Worm (Caenorhabditis elegans) whole organism, L1 larva: Measurements from ENCODE around the gene C01G6.3.

Source experiments
- C34B4.2 ChIP-seq: sonication (generic microtip); optimal IDR thresholded peaks from 2 replicates; lab custom pipeline; 2017; ENCODE audit warnings: mild to moderate bottlenecking, missing genetic modification characterization, missing compliant biosample characterization
- Y116A8C.19 ChIP-seq: sonication (generic microtip); optimal IDR thresholded peaks from 2 replicates; lab custom pipeline; 2016; ENCODE audit warnings: missing compliant biosample characterization, missing genetic modification characterization, borderline replicate concordance
- alr-1 ChIP-seq: fragments of 200-800 bp; sonication (Bioruptor generic); optimal IDR thresholded peaks from 2 replicates; lab custom pipeline; 2018; ENCODE audit warnings: borderline replicate concordance, mild to moderate bottlenecking, missing genetic modification characterization, missing compliant biosample characterization
- aly-2 ChIP-seq: fragments of 150-350 bp; optimal IDR thresholded peaks from 2 replicates; lab custom pipeline; 2014; ENCODE audit warnings: missing biosample characterization, missing genetic modification characterization
- blmp-1 ChIP-seq: fragments of 150-350 bp; optimal IDR thresholded peaks from 2 replicates; lab custom pipeline; 2014; ENCODE audit warnings: missing biosample characterization, missing genetic modification characterization
- ceh-8 ChIP-seq: fragments of 200-800 bp; sonication (Bioruptor generic); optimal IDR thresholded peaks from 2 replicates; lab custom pipeline; 2018; ENCODE audit warnings: mild to moderate bottlenecking, missing genetic modification characterization, moderate library complexity, missing compliant biosample characterization
- ceh-82 ChIP-seq, 3 experiments: fragments of 150-350 bp in 1 of 3; sonication (generic microtip) in 2 of 3; optimal IDR thresholded peaks; 2 replicates each; lab custom pipeline; 2014 to 2017; ENCODE audit warnings: missing biosample characterization in 3 of 3, missing genetic modification characterization in 3 of 3
- ceh-90 ChIP-seq: sonication (generic microtip); optimal IDR thresholded peaks from 2 replicates; lab custom pipeline; 2016; ENCODE audit warnings: missing genetic modification characterization, missing compliant biosample characterization
- dpl-1 ChIP-seq, 3 experiments: fragments of 150-350 bp in 2 of 3; sonication (generic microtip) in 1 of 3; optimal IDR thresholded peaks; 2 replicates each; lab custom pipeline; 2014 to 2017; ENCODE audit warnings: missing biosample characterization in 3 of 3, missing genetic modification characterization in 3 of 3, missing genetic modification reagents in 3 of 3
- dsc-1 ChIP-seq: sonication (generic microtip); optimal IDR thresholded peaks from 2 replicates; lab custom pipeline; 2016; ENCODE audit warnings: mild to moderate bottlenecking, missing genetic modification characterization, missing compliant biosample characterization
- efl-1 ChIP-seq, 4 experiments: fragments of 150-350 bp; optimal IDR thresholded peaks in 3 of 4; peaks in 1 of 4; 1 replicate in 1 of 4; 2 replicates in 3 of 4; lab custom pipeline; 2014; ENCODE audit warnings: missing biosample characterization in 2 of 4, missing genetic modification characterization in 2 of 4, missing genetic modification reagents in 2 of 4
- efl-3 ChIP-seq: fragments of 200-800 bp; sonication (Bioruptor generic); optimal IDR thresholded peaks from 2 replicates; lab custom pipeline; 2018; ENCODE audit warnings: mild to moderate bottlenecking, missing genetic modification characterization, missing compliant biosample characterization
- elt-2 ChIP-seq: sonication (generic microtip); optimal IDR thresholded peaks from 2 replicates; lab custom pipeline; 2016; ENCODE audit warnings: missing genetic modification characterization, mild to moderate bottlenecking, inconsistent platforms, missing compliant biosample characterization, missing genetic modification reagents
- ets-5 ChIP-seq: fragments of 200-800 bp; sonication (Bioruptor generic); IDR thresholded peaks from 2 replicates; pipeline ENCODE4 v1.3.6; 2022; ENCODE audit warnings: missing genetic modification characterization, missing compliant biosample characterization
- fkh-10 ChIP-seq: sonication (generic microtip); optimal IDR thresholded peaks from 2 replicates; lab custom pipeline; 2017; ENCODE audit warnings: missing biosample characterization, missing genetic modification reagents, missing genetic modification characterization
- fkh-4 ChIP-seq: sonication (generic microtip); optimal IDR thresholded peaks from 2 replicates; lab custom pipeline; 2016; ENCODE audit warnings: missing compliant biosample characterization, missing genetic modification characterization, borderline replicate concordance
- grh-1 ChIP-seq: fragments of 200-800 bp; sonication (Bioruptor generic); IDR thresholded peaks from 2 replicates; pipeline ENCODE4 v1.3.6; 2022; ENCODE audit warnings: missing genetic modification reagents, missing genetic modification characterization, missing compliant biosample characterization
- hlh-4 ChIP-seq: sonication (generic microtip); optimal IDR thresholded peaks from 2 replicates; lab custom pipeline; 2016; ENCODE audit warnings: mild to moderate bottlenecking, missing genetic modification characterization, missing compliant biosample characterization
- hpl-2 ChIP-seq: fragments of 150-350 bp; optimal IDR thresholded peaks from 2 replicates; lab custom pipeline; 2014; ENCODE audit warnings: missing biosample characterization, missing genetic modification reagents, missing genetic modification characterization
- jun-1 ChIP-seq: fragments of 150-350 bp; optimal IDR thresholded peaks from 2 replicates; lab custom pipeline; 2014; ENCODE audit warnings: missing biosample characterization, missing genetic modification reagents, missing genetic modification characterization
- lin-14 ChIP-seq: fragments of 200-800 bp; sonication (Bioruptor generic); optimal IDR thresholded peaks from 2 replicates; lab custom pipeline; 2018; ENCODE audit warnings: mild to moderate bottlenecking, missing genetic modification characterization, moderate library complexity, missing compliant biosample characterization
- lin-15B ChIP-seq: fragments of 150-350 bp; sonication (generic microtip); optimal IDR thresholded peaks from 3 replicates; lab custom pipeline; 2014; ENCODE audit warnings: missing biosample characterization, missing genetic modification characterization
- lin-35 ChIP-seq, 2 experiments: fragments of 150-350 bp; optimal IDR thresholded peaks; 2 replicates each; lab custom pipeline; 2014; ENCODE audit warnings: missing biosample characterization in 2 of 2, missing genetic modification characterization in 2 of 2, missing genetic modification reagents in 2 of 2
- lsy-2 ChIP-seq, 2 experiments: fragments of 150-350 bp; optimal IDR thresholded peaks; 2 replicates each; lab custom pipeline; 2014; ENCODE audit warnings: missing biosample characterization in 2 of 2, missing genetic modification characterization in 2 of 2
- mab-9 ChIP-seq: fragments of 200-800 bp; sonication (Bioruptor generic); IDR thresholded peaks from 2 replicates; pipeline ENCODE4 v1.3.6; 2022; ENCODE audit warnings: missing genetic modification reagents, missing genetic modification characterization, missing compliant biosample characterization
- mef-2 ChIP-seq: fragments of 150-350 bp; optimal IDR thresholded peaks from 2 replicates; lab custom pipeline; 2014; ENCODE audit warnings: missing biosample characterization, missing genetic modification characterization
- mep-1 ChIP-seq: fragments of 150-350 bp; optimal IDR thresholded peaks from 2 replicates; lab custom pipeline; 2014; ENCODE audit warnings: missing biosample characterization, missing genetic modification characterization
- nhr-19 ChIP-seq: fragments of 200-800 bp; sonication (Bioruptor generic); conservative IDR thresholded peaks from 2 replicates; pipeline ENCODE4 v1.3.6; 2022; ENCODE audit warnings: missing genetic modification characterization, missing compliant biosample characterization
- nhr-28 ChIP-seq: fragments of 150-350 bp; optimal IDR thresholded peaks from 2 replicates; lab custom pipeline; 2014; ENCODE audit warnings: missing biosample characterization, missing genetic modification characterization
- nhr-47 ChIP-seq: sonication (generic microtip); optimal IDR thresholded peaks from 2 replicates; lab custom pipeline; 2016; ENCODE audit warnings: mild to moderate bottlenecking, missing genetic modification characterization, moderate library complexity, missing compliant biosample characterization
- nhr-71 ChIP-seq: sonication (generic microtip); optimal IDR thresholded peaks from 2 replicates; lab custom pipeline; 2016; ENCODE audit warnings: mild to moderate bottlenecking, missing genetic modification characterization, moderate library complexity, missing compliant biosample characterization
- nhr-77 ChIP-seq: fragments of 150-350 bp; optimal IDR thresholded peaks from 2 replicates; lab custom pipeline; 2014; ENCODE audit warnings: missing biosample characterization, missing genetic modification characterization
- nhr-85 ChIP-seq: sonication (generic microtip); peaks from one replicate; lab custom pipeline; 2016; ENCODE audit warnings: missing genetic modification characterization, inconsistent platforms, missing compliant biosample characterization
- pax-3 ChIP-seq: fragments of 200-800 bp; sonication (Bioruptor generic); optimal IDR thresholded peaks from 2 replicates; lab custom pipeline; 2018; ENCODE audit warnings: mild to moderate bottlenecking, missing genetic modification characterization, moderate library complexity, missing compliant biosample characterization
- rnt-1 ChIP-seq: sonication (generic microtip); optimal IDR thresholded peaks from 2 replicates; lab custom pipeline; 2016; ENCODE audit warnings: mild to moderate bottlenecking, missing genetic modification characterization, moderate library complexity, missing compliant biosample characterization
- skn-1 ChIP-seq: fragments of 150-350 bp; optimal IDR thresholded peaks from 2 replicates; lab custom pipeline; 2014; ENCODE audit warnings: missing biosample characterization, missing genetic modification characterization
- snpc-4 ChIP-seq: fragments of 150-350 bp; optimal IDR thresholded peaks from 2 replicates; lab custom pipeline; 2014; ENCODE audit warnings: missing biosample characterization, missing genetic modification characterization
- snu-23 ChIP-seq: sonication (generic microtip); optimal IDR thresholded peaks from 2 replicates; lab custom pipeline; 2016; ENCODE audit warnings: missing genetic modification characterization, missing compliant biosample characterization
- tlp-1 ChIP-seq: fragments of 150-350 bp; optimal IDR thresholded peaks from 2 replicates; lab custom pipeline; 2014; ENCODE audit warnings: missing biosample characterization, missing genetic modification characterization
- unc-130 ChIP-seq: fragments of 150-350 bp; optimal IDR thresholded peaks from 2 replicates; lab custom pipeline; 2017; ENCODE audit warnings: missing biosample characterization, missing genetic modification characterization, inconsistent platforms
- unc-30 ChIP-seq: sonication (generic microtip); optimal IDR thresholded peaks from 2 replicates; lab custom pipeline; 2017; ENCODE audit warnings: missing biosample characterization, missing genetic modification characterization
- unc-62 ChIP-seq: fragments of 150-350 bp; optimal IDR thresholded peaks from 2 replicates; lab custom pipeline; 2014; ENCODE audit warnings: missing biosample characterization, missing genetic modification reagents, missing genetic modification characterization
- xbp-1 ChIP-seq: sonication (generic microtip); optimal IDR thresholded peaks from 2 replicates; lab custom pipeline; 2016; ENCODE audit warnings: missing genetic modification characterization, missing compliant biosample characterization
- zag-1 ChIP-seq: fragments of 150-350 bp; optimal IDR thresholded peaks from 2 replicates; lab custom pipeline; 2014; ENCODE audit warnings: missing biosample characterization, missing genetic modification characterization
- zip-4 ChIP-seq: fragments of 200-800 bp; sonication (Bioruptor generic); optimal IDR thresholded peaks from 2 replicates; lab custom pipeline; 2018; ENCODE audit warnings: mild to moderate bottlenecking, missing genetic modification characterization, moderate library complexity, missing compliant biosample characterization
- ztf-11 ChIP-seq, 2 experiments: sonication (generic microtip); optimal IDR thresholded peaks; 2 replicates each; lab custom pipeline; 2016 to 2017; ENCODE audit warnings: missing genetic modification characterization in 2 of 2, missing biosample characterization in 1 of 2, missing compliant biosample characterization in 1 of 2
- ztf-4 ChIP-seq: fragments of 150-350 bp; optimal IDR thresholded peaks from 2 replicates; lab custom pipeline; 2014; ENCODE audit warnings: missing biosample characterization, missing genetic modification characterization

The C01G6.3 gene

DNA sequence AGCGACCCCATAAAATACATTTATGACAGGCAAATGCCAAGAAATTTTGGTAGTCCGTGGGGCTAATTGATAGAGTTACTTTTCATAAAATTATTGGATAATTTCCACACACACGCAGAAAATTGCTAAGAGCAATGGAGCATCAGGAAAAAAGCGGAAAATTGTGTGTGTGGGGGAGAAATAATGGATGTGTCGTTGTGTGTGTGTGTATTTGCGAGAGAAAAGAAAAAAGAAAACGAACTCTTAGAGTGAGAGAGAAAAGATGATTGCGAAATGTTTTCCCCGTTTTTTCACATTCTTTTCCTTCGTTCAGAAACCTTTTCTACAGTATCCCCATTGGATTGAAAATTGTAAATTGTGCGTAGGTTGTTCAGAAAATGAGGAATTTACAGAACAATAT lies 11.9 kb downstream of the C01G6.3 start (continued):
- TF ChIP-seq nhr-28, result no peak
- peak; percentile 92 for TF ChIP-seq lin-14 (GFP tag; lab: Kevin White, UChicago)
- TF ChIP-seq ztf-4 (tag; lab: Kevin White, UChicago), result no peak
- TF ChIP-seq grh-1, result no peak
- peak; percentile 50 for TF ChIP-seq nhr-85 (tag; lab: Kevin White, UChicago)
- TF ChIP-seq elt-2, result no peak
- TF ChIP-seq nhr-77 (tag; lab: Kevin White, UChicago), result peak; percentile 40
- TF ChIP-seq ceh-82 (tag; optimal IDR thresholded peaks at IDR 0.05; lab: Kevin White, UChicago), result peak in 2 of 3 experiments; percentile 10 to 61
- no peak for TF ChIP-seq mab-9 (GFP tag; lab: Robert Waterston, UW)
- peak; percentile 26 to 71 for TF ChIP-seq lsy-2 (tag; optimal IDR thresholded peaks at IDR 0.05; lab: Kevin White, UChicago)
- TF ChIP-seq lin-15B, result no peak
- peak; percentile 25 for TF ChIP-seq nhr-19 (GFP tag; lab: Robert Waterston, UW)
- TF ChIP-seq snpc-4 (tag; lab: Kevin White, UChicago), result peak; percentile 28
- no peak for TF ChIP-seq unc-30 (tag; lab: Kevin White, UChicago)
- peak; percentile 33 for TF ChIP-seq unc-130 (tag; lab: Kevin White, UChicago)
- peak; percentile 60 for TF ChIP-seq zip-4 (GFP tag; lab: Kevin White, UChicago)
- peak; percentile 36 for TF ChIP-seq rnt-1 (tag; lab: Kevin White, UChicago)
- no peak for TF ChIP-seq mef-2
- TF ChIP-seq skn-1 (tag; lab: Kevin White, UChicago), result peak; percentile 68
- no peak for TF ChIP-seq efl-3
- TF ChIP-seq fkh-4, result no peak
- peak in 1 of 2 experiments; percentile 20 for TF ChIP-seq efl-1 (optimal IDR thresholded peaks at IDR 0.05; lab: Kevin White, UChicago)
- no peak for TF ChIP-seq efl-1 (GFP tag; optimal IDR thresholded peaks at IDR 0.05 in 1 of 2; lab: Kevin White, UChicago)
- TF ChIP-seq hpl-2, result no peak
- TF ChIP-seq xbp-1, result no peak
- peak; percentile 23 for TF ChIP-seq snu-23 (GFP tag; lab: Kevin White, UChicago)
- TF ChIP-seq ceh-90, result no peak
- no peak for TF ChIP-seq hlh-4 (tag; lab: Kevin White, UChicago)
- peak in 1 of 3 experiments; percentile 3 for TF ChIP-seq dpl-1 (GFP tag; optimal IDR thresholded peaks at IDR 0.05; lab: Kevin White, UChicago)
- peak; percentile 4 for TF ChIP-seq nhr-47
- TF ChIP-seq blmp-1 (tag; lab: Kevin White, UChicago), result peak; percentile 75
- TF ChIP-seq zag-1 (tag; lab: Kevin White, UChicago), result no peak
- no peak for TF ChIP-seq fkh-10 (GFP tag; lab: Kevin White, UChicago)
- no peak for TF ChIP-seq C34B4.2 (tag; lab: Kevin White, UChicago)
- no peak for TF ChIP-seq aly-2 (tag; lab: Kevin White, UChicago)
- no peak for TF ChIP-seq jun-1 (tag; lab: Kevin White, UChicago)
- TF ChIP-seq alr-1 (tag; lab: Kevin White, UChicago), result no peak
- peak; percentile 57 for TF ChIP-seq mep-1
- no peak for TF ChIP-seq dsc-1 (tag; lab: Kevin White, UChicago)

ce11 chrII:9282065-9282464 lies 12.4 kb downstream of the C01G6.3 start:
- TF ChIP-seq efl-1 (optimal IDR thresholded peaks at IDR 0.05; lab: Kevin White, UChicago) (no peak), efl-1 (GFP tag; optimal IDR thresholded peaks at IDR 0.05 in 1 of 2; lab: Kevin White, UChicago) (peak in 1 of 2 experiments; percentile 11), ceh-8 (GFP tag; lab: Kevin White, UChicago) (no peak)

DNA sequence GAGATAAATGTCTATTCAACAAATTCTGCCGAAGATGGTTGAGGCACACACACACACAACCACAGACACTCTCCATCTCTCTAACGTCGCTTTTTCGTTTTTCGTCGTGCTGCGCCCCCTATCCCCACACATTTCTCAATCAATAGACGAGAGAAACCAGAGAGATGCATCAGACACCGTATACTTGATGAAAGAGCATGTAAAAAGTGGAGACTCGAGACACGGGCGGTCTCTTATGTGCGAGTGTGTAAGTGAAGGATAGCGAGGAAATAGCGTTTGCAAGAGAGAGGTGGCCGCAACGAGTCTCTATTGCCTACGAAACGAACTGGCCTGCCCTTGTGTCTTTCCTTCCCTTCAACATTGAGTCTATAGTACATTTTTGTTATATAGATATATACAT lies 13.1 kb downstream of the C01G6.3 start:
- TF ChIP-seq tlp-1 (no peak), lsy-2 (tag; optimal IDR thresholded peaks at IDR 0.05; lab: Kevin White, UChicago) (peak; percentile 89 to 96), ztf-4 (tag; lab: Kevin White, UChicago) (peak; percentile 92), unc-130 (tag; lab: Kevin White, UChicago) (peak; percentile 66), ceh-8 (GFP tag; lab: Kevin White, UChicago) (peak; percentile 56), elt-2 (peak; percentile 77), ztf-11 (tag; optimal IDR thresholded peaks at IDR 0.05; lab: Kevin White, UChicago) (peak in 1 of 2 experiments; percentile 73), blmp-1 (tag; lab: Kevin White, UChicago) (peak; percentile 75), mep-1 (peak; percentile 90), grh-1 (peak; percentile 70), unc-62 (GFP tag; lab: Kevin White, UChicago) (peak; percentile 26), Y116A8C.19 (tag; lab: Kevin White, UChicago) (no peak), pax-3 (tag; lab: Kevin White, UChicago) (peak; percentile 31), fkh-4 (no peak), zip-4 (GFP tag; lab: Kevin White, UChicago) (peak; percentile 45), lin-15B (no peak), dpl-1 (GFP tag; optimal IDR thresholded peaks at IDR 0.05; lab: Kevin White, UChicago) (peak; percentile 61 to 65 (median 64)), nhr-19 (GFP tag; lab: Robert Waterston, UW) (peak; percentile 87), ets-5 (GFP tag; lab: Robert Waterston, UW) (no peak), nhr-71 (tag; lab: Kevin White, UChicago) (peak; percentile 97), alr-1 (tag; lab: Kevin White, UChicago) (no peak), lin-35 (GFP tag; optimal IDR thresholded peaks at IDR 0.05; lab: Kevin White, UChicago) (peak; percentile 83 to 87), rnt-1 (tag; lab: Kevin White, UChicago) (peak; percentile 89), xbp-1 (peak; percentile 88)
